Worm (Caenorhabditis elegans) whole organism, L3 larva: ENCODE measurements around the gene srz-13.

Source experiments
- ZK546.5 ChIP-seq: sonication (generic microtip); optimal IDR thresholded peaks from 2 replicates; lab custom pipeline; 2017; ENCODE audit warnings: missing biosample characterization, missing genetic modification characterization
- egl-27 ChIP-seq: sonication (generic microtip); optimal IDR thresholded peaks from 4 replicates; lab custom pipeline; 2017; ENCODE audit warnings: missing biosample characterization, missing genetic modification reagents, missing genetic modification characterization
- elt-1 ChIP-seq: fragments of 150-350 bp; optimal IDR thresholded peaks from 2 replicates; lab custom pipeline; 2014; ENCODE audit warnings: missing biosample characterization, missing genetic modification characterization
- elt-3 ChIP-seq, 3 experiments: fragments of 150-350 bp in 1 of 3; sonication (generic microtip) in 2 of 3; optimal IDR thresholded peaks; 2 replicates in 2 of 3; 4 replicates in 1 of 3; lab custom pipeline; 2014 to 2017; ENCODE audit warnings: missing biosample characterization in 3 of 3, missing genetic modification characterization in 3 of 3
- lin-39 ChIP-seq: fragments of 150-350 bp; optimal IDR thresholded peaks from 2 replicates; lab custom pipeline; 2018; ENCODE audit warnings: missing biosample characterization, missing genetic modification reagents, missing genetic modification characterization
- nhr-237 ChIP-seq: fragments of 150-350 bp; optimal IDR thresholded peaks from 2 replicates; lab custom pipeline; 2014; ENCODE audit warnings: missing biosample characterization, missing genetic modification characterization
- nhr-28 ChIP-seq: fragments of 150-350 bp; optimal IDR thresholded peaks from 2 replicates; lab custom pipeline; 2014; ENCODE audit warnings: missing biosample characterization, missing genetic modification characterization
- nhr-43 ChIP-seq: sonication (generic microtip); optimal IDR thresholded peaks from 2 replicates; lab custom pipeline; 2016; ENCODE audit warnings: mild to moderate bottlenecking, missing genetic modification characterization, missing compliant biosample characterization; ENCODE audit not compliant: poor library complexity, severe bottlenecking
- nhr-76 ChIP-seq: fragments of 150-350 bp; sonication (generic microtip); optimal IDR thresholded peaks from 5 replicates; lab custom pipeline; 2014; ENCODE audit warnings: missing biosample characterization, missing genetic modification characterization
- nhr-77 ChIP-seq: fragments of 150-350 bp; optimal IDR thresholded peaks from 2 replicates; lab custom pipeline; 2014; ENCODE audit warnings: missing biosample characterization, missing genetic modification characterization
- sea-2 ChIP-seq: fragments of 150-350 bp; sonication (generic microtip); optimal IDR thresholded peaks from 4 replicates; lab custom pipeline; 2014; ENCODE audit warnings: missing biosample characterization, missing genetic modification reagents, missing genetic modification characterization
- skn-1 ChIP-seq: fragments of 150-350 bp; optimal IDR thresholded peaks from 2 replicates; lab custom pipeline; 2014; ENCODE audit warnings: missing biosample characterization, missing genetic modification characterization
- ztf-4 ChIP-seq: fragments of 150-350 bp; optimal IDR thresholded peaks from 2 replicates; lab custom pipeline; 2014; ENCODE audit warnings: missing biosample characterization, missing genetic modification characterization

DNA sequence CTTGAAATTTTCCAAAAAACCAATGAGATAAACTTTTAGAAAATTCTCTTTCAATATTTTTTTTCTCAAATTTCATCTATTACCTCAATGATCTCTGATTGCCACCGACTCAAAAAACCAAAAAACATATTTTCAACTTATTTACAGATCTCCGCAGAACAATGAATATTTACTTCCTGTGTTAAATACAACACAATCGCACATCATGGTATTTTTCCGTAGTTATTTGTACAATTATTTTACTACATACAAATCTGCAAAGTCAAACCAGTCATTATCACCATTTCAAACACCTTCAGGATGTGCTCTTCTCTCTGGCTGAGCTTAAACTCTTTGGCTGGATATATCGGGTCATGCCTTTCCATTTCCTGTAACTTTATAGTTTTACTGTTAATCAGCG, 16.3 kb upstream of the srz-13 start, which contains the start of gene str-108:
- TF ChIP-seq elt-3 (tag; optimal IDR thresholded peaks at IDR 0.05; lab: Kevin White, UChicago) (no peak), ztf-4 (tag; lab: Kevin White, UChicago) (no peak), nhr-237 (tag; lab: Kevin White, UChicago) (no peak), skn-1 (no peak), nhr-43 (tag; lab: Kevin White, UChicago) (no peak), elt-1 (tag; lab: Kevin White, UChicago) (no peak), nhr-28 (tag; lab: Kevin White, UChicago) (no peak), egl-27 (tag; lab: Kevin White, UChicago) (no peak), nhr-77 (tag; lab: Kevin White, UChicago) (no peak), nhr-76 (no peak), lin-39 (no peak), ZK546.5 (tag; lab: Kevin White, UChicago) (no peak), sea-2 (GFP tag; lab: Kevin White, UChicago) (no peak)
